Fruit fly (Drosophila melanogaster) whole organism, pupa: ENCODE results near the gene betaggt-I.

ENCODE experiments used
- CG14655 ChIP-seq: fragments of 200-800 bp; sonication (Bioruptor generic); optimal IDR thresholded peaks from 3 replicates; lab custom pipeline; 2017; ENCODE audit warnings: mild to moderate bottlenecking, missing biosample characterization, missing genetic modification reagents, missing genetic modification characterization
- CG17806 ChIP-seq: fragments of 200-800 bp; sonication (Bioruptor generic); optimal IDR thresholded peaks from 2 replicates; lab custom pipeline; 2018; ENCODE audit warnings: missing biosample characterization, mild to moderate bottlenecking, missing genetic modification characterization, moderate library complexity
- CG32121 ChIP-seq: fragments of 200-800 bp; sonication (Bioruptor generic); IDR thresholded peaks from 2 replicates; pipeline ENCODE4 v1.3.6; 2022; ENCODE audit warnings: missing biosample characterization, missing genetic modification characterization
- CG34367 ChIP-seq: fragments of 200-800 bp; sonication (Bioruptor generic); optimal IDR thresholded peaks from 2 replicates; lab custom pipeline; 2018; ENCODE audit warnings: missing biosample characterization, mild to moderate bottlenecking, missing genetic modification characterization
- CG4496 ChIP-seq: fragments of 200-800 bp; sonication (Bioruptor generic); IDR thresholded peaks from 3 replicates; pipeline ENCODE4 v1.3.6; 2022; ENCODE audit warnings: missing biosample characterization, missing genetic modification characterization
- CG8159 ChIP-seq: fragments of 200-800 bp; sonication (Bioruptor generic); optimal IDR thresholded peaks from 3 replicates; lab custom pipeline; 2018; ENCODE audit warnings: missing biosample characterization, mild to moderate bottlenecking, missing genetic modification characterization, moderate library complexity
- D1 ChIP-seq: fragments of 200-800 bp; sonication (Bioruptor generic); optimal IDR thresholded peaks from 2 replicates; lab custom pipeline; 2018; ENCODE audit warnings: missing biosample characterization, mild to moderate bottlenecking, missing genetic modification characterization, moderate library complexity
- EcR ChIP-seq: fragments of 200-800 bp; sonication (Bioruptor generic); optimal IDR thresholded peaks from 3 replicates; lab custom pipeline; 2019; ENCODE audit warnings: missing biosample characterization, missing genetic modification characterization, mild to moderate bottlenecking, moderate library complexity, missing genetic modification reagents
- Ets98B ChIP-seq: fragments of 200-800 bp; sonication (Bioruptor generic); IDR thresholded peaks from 2 replicates; pipeline ENCODE4 v1.3.6; 2022; ENCODE audit warnings: missing biosample characterization, missing genetic modification characterization
- gl ChIP-seq: fragments of 200-800 bp; sonication (Bioruptor generic); optimal IDR thresholded peaks from 2 replicates; lab custom pipeline; 2018; ENCODE audit warnings: missing biosample characterization, mild to moderate bottlenecking, missing genetic modification characterization
- rn ChIP-seq: fragments of 200-800 bp; sonication (Bioruptor generic); IDR thresholded peaks from 2 replicates; pipeline ENCODE4 v1.3.6; 2022; ENCODE audit warnings: missing biosample characterization, missing genetic modification characterization

dm6 chr2L:4906546-4907250 lies 38.7 kb upstream of the betaggt-I start, which contains the start of gene snsl:
- TF ChIP-seq gl (tag; lab: Kevin White, UChicago) (no peak), CG14655 (GFP tag; lab: Kevin White, UChicago) (peak; percentile 55), EcR (GFP tag; lab: Kevin White, UChicago) (no peak), CG32121 (GFP tag; lab: Robert Waterston, UW) (peak; percentile 45), D1 (tag; lab: Kevin White, UChicago) (peak; percentile 23), rn (GFP tag; lab: Robert Waterston, UW) (no peak), Ets98B (peak; percentile 50), CG4496 (GFP tag; lab: Robert Waterston, UW) (peak; percentile 56; the same call in 2 of the 3 replicates), CG17806 (peak; percentile 68), CG34367 (tag; lab: Kevin White, UChicago) (peak; percentile 46), CG8159 (tag; lab: Kevin White, UChicago) (peak; percentile 86)
